Worm (Caenorhabditis elegans): ENCODE results near the gene ints-11.

Gene ints-11

DNA sequence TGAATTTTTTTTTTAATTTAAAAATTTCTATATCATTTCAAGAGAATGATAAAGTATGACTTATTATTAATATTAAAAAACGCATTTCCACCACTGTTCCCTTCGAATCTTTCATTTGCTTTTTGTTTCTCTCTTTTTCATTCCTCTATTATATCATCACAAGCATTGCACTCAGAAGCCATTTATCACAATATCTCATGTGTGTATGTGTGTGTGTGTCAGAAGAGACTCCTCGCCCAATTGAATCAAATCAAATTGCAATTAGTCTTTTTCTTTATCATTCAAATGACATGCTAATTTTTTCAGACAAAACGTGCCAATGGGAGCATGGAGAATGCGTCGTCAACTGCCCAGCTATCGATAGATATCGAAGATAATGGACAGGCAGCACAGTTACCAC is 27.1 kb downstream of the ints-11 start, which contains the start of gene unc-105:
unc-105 (plus strand) TSS at position 301 of the 400 bp plus-strand sequence.
- TF ChIP-seq rnt-1 (tag; optimal IDR thresholded peaks at IDR 0.05), result peak; percentile 26
- TF ChIP-seq hlh-4 (tag; optimal IDR thresholded peaks at IDR 0.05), result no peak
- no peak for TF ChIP-seq jun-1 (tag; optimal IDR thresholded peaks at IDR 0.05)

- TF ChIP-seq ets-5 (GFP tag; IDR thresholded peaks at IDR 0.05) (no peak), fkh-8 (tag; optimal IDR thresholded peaks at IDR 0.05) (peak; percentile 15)
These were observed 31.2 kb downstream of the ints-11 start, which contains the start of gene lron-4 for ce11 chrII:8112063-8112462. Gene lron-4 (minus strand): TSS chrII:8112163.

DNA sequence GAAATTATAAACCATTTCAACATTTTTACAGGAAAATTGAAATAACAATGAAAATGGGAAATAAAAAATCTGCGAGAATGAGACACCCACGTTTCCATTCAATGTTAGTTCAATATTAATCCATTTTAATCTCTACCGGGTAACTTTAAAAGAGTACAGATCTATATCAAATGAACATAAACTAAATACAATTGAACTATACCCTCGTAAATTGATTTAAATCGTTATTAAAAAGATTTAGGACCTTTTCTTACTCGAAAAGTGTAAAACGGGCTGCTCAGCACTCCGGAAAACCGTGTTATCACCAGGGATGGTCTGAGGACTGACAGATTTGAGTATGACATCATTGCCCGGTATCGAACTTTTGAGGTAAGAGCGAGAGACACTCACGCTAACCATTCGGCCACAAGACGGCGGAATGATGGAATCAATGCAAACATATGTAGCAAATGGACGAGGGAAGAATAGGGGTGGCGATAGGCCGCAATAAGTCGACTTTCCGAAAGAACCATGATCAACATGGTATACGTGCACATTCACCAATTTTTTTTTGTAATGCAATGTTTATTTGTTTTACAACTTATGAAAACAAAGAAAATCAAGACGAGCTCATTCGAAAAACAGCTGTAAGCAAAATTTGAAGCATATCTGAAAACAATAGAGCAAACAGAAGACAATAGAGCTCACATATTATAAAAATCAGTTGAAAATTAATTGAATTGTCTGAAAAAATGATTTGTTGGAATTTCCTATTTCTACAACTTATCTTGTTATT is 36.2 kb downstream of the ints-11 start, which contains the start of the genes chst-1 and C41C4.9:
chst-1 (minus strand) TSS at position 51 of the 775 bp plus-strand sequence.
C41C4.9 (plus strand) TSS at position 725 of the 775 bp plus-strand sequence.
- TF ChIP-seq pag-3 (tag; optimal IDR thresholded peaks at IDR 0.05; ENCODE audit: borderline replicate concordance, insufficient read depth) (no peak), nhr-47 (tag; optimal IDR thresholded peaks at IDR 0.05) (peak; percentile 70), nhr-12 (tag; optimal IDR thresholded peaks at IDR 0.05) (no peak), F16B12.6 (tag; optimal IDR thresholded peaks at IDR 0.05) (no peak), irx-1 (tag; optimal IDR thresholded peaks at IDR 0.05) (peak; percentile 19), aha-1 (tag; optimal IDR thresholded peaks at IDR 0.05) (no peak), vab-15 (tag; optimal IDR thresholded peaks at IDR 0.05) (peak; percentile 57), tlp-1 (tag; optimal IDR thresholded peaks at IDR 0.05) (no peak), efl-1 (optimal IDR thresholded peaks at IDR 0.05) (peak; percentile 50 to 51), efl-1 (GFP tag; optimal IDR thresholded peaks at IDR 0.05 in 1 of 2) (peak; percentile 20 to 96), blmp-1 (tag; optimal IDR thresholded peaks at IDR 0.05) (peak; percentile 39), Y116A8C.19 (tag; optimal IDR thresholded peaks at IDR 0.05; ENCODE audit: borderline replicate concordance) (no peak), unc-30 (tag; optimal IDR thresholded peaks at IDR 0.05) (no peak), fkh-8 (tag; optimal IDR thresholded peaks at IDR 0.05) (no peak), nhr-237 (tag; optimal IDR thresholded peaks at IDR 0.05) (no peak), mab-9 (GFP tag; IDR thresholded peaks at IDR 0.05) (no peak), C16A3.4 (tag; optimal IDR thresholded peaks at IDR 0.05) (peak; percentile 81), pqm-1 (tag; optimal IDR thresholded peaks at IDR 0.05) (no peak), ets-5 (GFP tag; IDR thresholded peaks at IDR 0.05) (no peak), nhr-20 (tag; optimal IDR thresholded peaks at IDR 0.05) (peak; percentile 61), ces-1 (GFP tag; optimal IDR thresholded peaks at IDR 0.05) (no peak), unc-86 (tag; optimal IDR thresholded peaks at IDR 0.05) (no peak), unc-98 (GFP tag; IDR thresholded peaks at IDR 0.05) (0 out of 2 replicates have a peak, but pooled peaks have one; percentile 10), lsy-2 (tag; optimal IDR thresholded peaks at IDR 0.05) (peak; percentile 57 to 77), fkh-10 (GFP tag; optimal IDR thresholded peaks at IDR 0.05) (no peak), isw-1 (GFP tag; IDR thresholded peaks at IDR 0.05) (no peak), nhr-11 (tag; optimal IDR thresholded peaks at IDR 0.05) (no peak), nhr-84 (tag; optimal IDR thresholded peaks at IDR 0.05) (no peak), snu-23 (GFP tag; optimal IDR thresholded peaks at IDR 0.05) (peak; percentile 61), egl-13 (tag; optimal IDR thresholded peaks at IDR 0.05) (no peak), ceh-90 (tag; optimal IDR thresholded peaks at IDR 0.05) (no peak), nhr-85 (tag) (peak; percentile 78), lin-13 (GFP tag; optimal IDR thresholded peaks at IDR 0.05) (peak; percentile 17), snpc-4 (tag; optimal IDR thresholded peaks at IDR 0.05) (peak; percentile 29), lin-39 (tag; optimal IDR thresholded peaks at IDR 0.05) (no peak), unc-62 (GFP tag; optimal IDR thresholded peaks at IDR 0.05) (no peak), lir-3 (tag; optimal IDR thresholded peaks at IDR 0.05; ENCODE audit: poor library complexity) (no peak), ceh-82 (tag; optimal IDR thresholded peaks at IDR 0.05) (peak in 1 of 3 experiments; percentile 19), pax-3 (tag; optimal IDR thresholded peaks at IDR 0.05) (no peak), tbx-2 (tag; optimal IDR thresholded peaks at IDR 0.05) (no peak), lin-35 (GFP tag; optimal IDR thresholded peaks at IDR 0.05) (peak; percentile 29 to 84), nhr-28 (tag; optimal IDR thresholded peaks at IDR 0.05) (no peak), swsn-7 (tag; optimal IDR thresholded peaks at IDR 0.05) (peak; percentile 46), dpl-1 (GFP tag; optimal IDR thresholded peaks at IDR 0.05) (peak; percentile 16 to 43 (median 39)), elt-2 (tag; optimal IDR thresholded peaks at IDR 0.05) (peak; percentile 68)

Measured in whole organism, L1 larva.